Fruit fly (Drosophila melanogaster) S2 (cell line): ENCODE results near the gene TwdlC.

Source experiments
- CG8478 ChIP-seq: fragments of >200 bp; optimal IDR thresholded peaks from 2 replicates; lab custom pipeline; 2018
- CTCF ChIP-seq, 2 experiments: fragments of >200 bp; optimal IDR thresholded peaks; 2 replicates each; lab custom pipeline; 2018

DNA sequence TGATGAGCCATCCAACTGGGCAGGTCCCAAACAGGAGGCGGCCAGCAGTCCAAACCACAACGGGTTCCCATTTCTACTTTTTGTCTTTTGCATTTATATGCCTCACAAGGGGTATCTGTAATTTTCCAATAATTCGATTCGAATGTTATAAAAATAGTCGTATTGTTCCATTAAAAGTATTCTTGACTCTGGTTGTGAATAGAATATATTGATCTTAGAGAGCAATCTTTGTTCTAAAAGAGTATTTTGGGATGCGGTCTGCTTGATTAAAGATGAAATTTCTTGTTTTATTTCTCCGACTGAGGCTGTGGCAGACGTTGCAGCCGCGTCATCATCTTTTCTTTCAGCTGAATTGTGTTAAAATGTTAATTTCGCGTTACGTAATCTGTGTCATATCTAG, 39.3 kb downstream of the TwdlC start:
- TF ChIP-seq CTCF (optimal IDR thresholded peaks at IDR 0.05; lab: Kevin White, UChicago), result no peak
- TF ChIP-seq CG8478 (lab: Kevin White, UChicago), result no peak
